Worm (Caenorhabditis elegans) whole organism, L4 larva: ENCODE data around the gene bre-3.

Experiments
- F26F4.8 ChIP-seq: fragments of 200-800 bp; sonication (Bioruptor generic); conservative IDR thresholded peaks from 2 replicates; pipeline ENCODE4 v1.3.6; 2022; ENCODE audit warnings: missing genetic modification characterization, missing compliant biosample characterization
- F44E2.7 ChIP-seq: fragments of 200-800 bp; sonication (Bioruptor generic); IDR thresholded peaks from 2 replicates; pipeline ENCODE4 v2.1.2; 2022; ENCODE audit warnings: missing genetic modification characterization, missing compliant biosample characterization
- T20F7.1 ChIP-seq: fragments of 200-800 bp; sonication (Bioruptor generic); optimal IDR thresholded peaks from 2 replicates; lab custom pipeline; 2018; ENCODE audit warnings: mild to moderate bottlenecking, missing genetic modification characterization, missing compliant biosample characterization
- Y5F2A.4 ChIP-seq: fragments of 200-800 bp; sonication (Bioruptor generic); optimal IDR thresholded peaks from 2 replicates; lab custom pipeline; 2018; ENCODE audit warnings: mild to moderate bottlenecking, missing genetic modification characterization, missing compliant biosample characterization
- ZK546.5 ChIP-seq, 2 experiments: sonication (generic microtip); optimal IDR thresholded peaks; 2 replicates each; lab custom pipeline; 2017; ENCODE audit warnings: missing biosample characterization in 2 of 2, missing genetic modification characterization in 2 of 2
- ama-1 ChIP-seq: fragments of 150-350 bp; optimal IDR thresholded peaks from 2 replicates; lab custom pipeline; 2014; ENCODE audit warnings: inconsistent platforms, mixed read lengths
- ceh-62 ChIP-seq: sonication (generic microtip); optimal IDR thresholded peaks from 2 replicates; lab custom pipeline; 2017; ENCODE audit warnings: missing biosample characterization, missing genetic modification characterization
- cey-2 ChIP-seq: sonication (generic microtip); optimal IDR thresholded peaks from 3 replicates; lab custom pipeline; 2017; ENCODE audit warnings: missing genetic modification characterization, mild to moderate bottlenecking, missing compliant biosample characterization, antibody characterized with exemption, borderline replicate concordance; ENCODE audit not compliant: insufficient read depth
- daf-12 ChIP-seq: fragments of 150-350 bp; optimal IDR thresholded peaks from 2 replicates; lab custom pipeline; 2014; ENCODE audit warnings: missing biosample characterization, missing genetic modification reagents, missing genetic modification characterization
- daf-16 ChIP-seq, 3 experiments: sonication (generic microtip); optimal IDR thresholded peaks; 2 replicates each; lab custom pipeline; 2016 to 2017; ENCODE audit warnings: missing genetic modification characterization in 3 of 3, missing genetic modification reagents in 3 of 3, mild to moderate bottlenecking in 2 of 3, missing compliant biosample characterization in 2 of 3, missing biosample characterization in 1 of 3, moderate library complexity in 1 of 3
- daf-19 ChIP-seq: fragments of 200-800 bp; sonication (Bioruptor generic); conservative IDR thresholded peaks from 2 replicates; pipeline ENCODE4 v1.3.6; 2022; ENCODE audit warnings: missing genetic modification characterization, missing compliant biosample characterization
- dmd-6 ChIP-seq: fragments of 200-800 bp; sonication (Bioruptor generic); IDR thresholded peaks from 2 replicates; pipeline ENCODE4 v1.3.6; 2022; ENCODE audit warnings: missing genetic modification reagents, missing genetic modification characterization, missing compliant biosample characterization
- dmd-8 ChIP-seq: fragments of 200-800 bp; sonication (Bioruptor generic); IDR thresholded peaks from 2 replicates; pipeline ENCODE4 v1.3.6; 2022; ENCODE audit warnings: missing genetic modification characterization, missing compliant biosample characterization
- dmd-9 ChIP-seq: fragments of 200-800 bp; sonication (Bioruptor generic); IDR thresholded peaks from 2 replicates; pipeline ENCODE4 v1.3.6; 2022; ENCODE audit warnings: missing genetic modification reagents, missing genetic modification characterization, missing compliant biosample characterization
- dpl-1 ChIP-seq: fragments of 150-350 bp; optimal IDR thresholded peaks from 2 replicates; lab custom pipeline; 2014; ENCODE audit warnings: missing biosample characterization, missing genetic modification reagents, missing genetic modification characterization
- duxl-1 ChIP-seq: sonication (generic microtip); optimal IDR thresholded peaks from 2 replicates; lab custom pipeline; 2016; ENCODE audit warnings: mild to moderate bottlenecking, missing genetic modification characterization, moderate library complexity, missing compliant biosample characterization; ENCODE audit not compliant: poor library complexity
- dve-1 ChIP-seq: sonication (generic microtip); optimal IDR thresholded peaks from 2 replicates; lab custom pipeline; 2017; ENCODE audit warnings: antibody characterized with exemption, mild to moderate bottlenecking, missing genetic modification characterization, missing compliant biosample characterization; ENCODE audit not compliant: insufficient read depth
- egl-27 ChIP-seq: sonication (generic microtip); optimal IDR thresholded peaks from 3 replicates; lab custom pipeline; 2017; ENCODE audit warnings: missing biosample characterization, missing genetic modification reagents, missing genetic modification characterization
- fkh-10 ChIP-seq: fragments of 150-350 bp; optimal IDR thresholded peaks from 2 replicates; lab custom pipeline; 2014; ENCODE audit warnings: missing biosample characterization, missing genetic modification reagents, missing genetic modification characterization
- hif-1 ChIP-seq, 2 experiments: sonication (generic microtip); optimal IDR thresholded peaks; 2 replicates each; lab custom pipeline; 2016 to 2017; ENCODE audit warnings: missing compliant biosample characterization in 2 of 2, missing genetic modification characterization in 2 of 2, missing genetic modification reagents in 2 of 2, missing genotype in 2 of 2, mild to moderate bottlenecking in 1 of 2
- hlh-11 ChIP-seq: fragments of 200-800 bp; sonication (Bioruptor generic); optimal IDR thresholded peaks from 2 replicates; lab custom pipeline; 2018; ENCODE audit warnings: mild to moderate bottlenecking, missing genetic modification characterization, missing compliant biosample characterization
- hmg-1.1 ChIP-seq: fragments of 200-800 bp; sonication (Bioruptor generic); IDR thresholded peaks from 2 replicates; pipeline ENCODE4 v1.3.6; 2022; ENCODE audit warnings: missing genetic modification reagents, missing genetic modification characterization, missing compliant biosample characterization
- lim-7 ChIP-seq: fragments of 200-800 bp; sonication (Bioruptor generic); IDR thresholded peaks from 2 replicates; pipeline ENCODE4 v1.3.6; 2022; ENCODE audit warnings: missing genetic modification characterization, missing compliant biosample characterization
- lin-1 ChIP-seq: fragments of 200-800 bp; sonication (Bioruptor generic); IDR thresholded peaks from 2 replicates; pipeline ENCODE4 v1.3.6; 2022; ENCODE audit warnings: missing genetic modification reagents, missing genetic modification characterization, missing compliant biosample characterization
- lin-39 ChIP-seq: fragments of 150-350 bp; optimal IDR thresholded peaks from 2 replicates; lab custom pipeline; 2014; ENCODE audit warnings: missing biosample characterization, missing genetic modification reagents, missing genetic modification characterization
- lir-3 ChIP-seq: sonication (generic microtip); optimal IDR thresholded peaks from 2 replicates; lab custom pipeline; 2016; ENCODE audit warnings: mild to moderate bottlenecking, missing genetic modification characterization, missing compliant biosample characterization
- mdl-1 ChIP-seq, 2 experiments: fragments of 150-350 bp in 1 of 2; sonication (generic microtip) in 1 of 2; optimal IDR thresholded peaks; 2 replicates each; lab custom pipeline; 2014 to 2017; ENCODE audit warnings: missing biosample characterization in 2 of 2, missing genetic modification characterization in 2 of 2
- mep-1 ChIP-seq: fragments of 150-350 bp; sonication (generic microtip); optimal IDR thresholded peaks from 3 replicates; lab custom pipeline; 2014; ENCODE audit warnings: missing biosample characterization, missing genetic modification characterization
- mes-2 ChIP-seq: sonication (generic microtip); optimal IDR thresholded peaks from 2 replicates; lab custom pipeline; 2016; ENCODE audit warnings: missing genotype, mild to moderate bottlenecking, missing genetic modification characterization, missing compliant biosample characterization; ENCODE audit not compliant: poor library complexity, severe bottlenecking
- nhr-28 ChIP-seq: fragments of 150-350 bp; optimal IDR thresholded peaks from 2 replicates; lab custom pipeline; 2014; ENCODE audit warnings: missing biosample characterization, missing genetic modification characterization
- nhr-41 ChIP-seq: fragments of 200-800 bp; sonication (Bioruptor generic); IDR thresholded peaks from 2 replicates; pipeline ENCODE4 v1.3.6; 2022; ENCODE audit warnings: missing genetic modification reagents, missing genetic modification characterization, missing compliant biosample characterization
- nhr-48 ChIP-seq: sonication (generic microtip); optimal IDR thresholded peaks from 2 replicates; lab custom pipeline; 2016; ENCODE audit warnings: mild to moderate bottlenecking, missing genetic modification characterization, missing compliant biosample characterization
- nhr-6 ChIP-seq: fragments of 150-350 bp; optimal IDR thresholded peaks from 2 replicates; lab custom pipeline; 2014; ENCODE audit warnings: missing biosample characterization, missing genetic modification characterization
- nhr-77 ChIP-seq: fragments of 150-350 bp; optimal IDR thresholded peaks from 2 replicates; lab custom pipeline; 2014; ENCODE audit warnings: missing biosample characterization, missing genetic modification characterization
- pqm-1 ChIP-seq: sonication (generic microtip); optimal IDR thresholded peaks from 2 replicates; lab custom pipeline; 2017; ENCODE audit warnings: missing biosample characterization, missing genetic modification characterization
- rbr-2 ChIP-seq: sonication (generic microtip); optimal IDR thresholded peaks from 2 replicates; lab custom pipeline; 2016; ENCODE audit warnings: missing genotype, missing genetic modification characterization, missing compliant biosample characterization
- saeg-2 ChIP-seq: fragments of 200-800 bp; sonication (Bioruptor generic); IDR thresholded peaks from 2 replicates; pipeline ENCODE4 v1.3.6; 2022; ENCODE audit warnings: missing genetic modification reagents, missing genetic modification characterization, missing compliant biosample characterization
- tag-97 ChIP-seq: fragments of 200-800 bp; sonication (Bioruptor generic); IDR thresholded peaks from 2 replicates; pipeline ENCODE4 v1.3.6; 2022; ENCODE audit warnings: missing genetic modification characterization, missing compliant biosample characterization
- unc-62 ChIP-seq, 3 experiments: fragments of 150-350 bp in 1 of 3; sonication (generic microtip); optimal IDR thresholded peaks in 2 of 3; peaks in 1 of 3; 1 replicate in 1 of 3; 2 replicates in 2 of 3; lab custom pipeline; 2014 to 2017; ENCODE audit warnings: missing biosample characterization in 3 of 3, missing genetic modification characterization in 3 of 3, missing genetic modification reagents in 3 of 3, missing genotype in 1 of 3
- vab-7 ChIP-seq: fragments of 200-800 bp; sonication (Bioruptor generic); IDR thresholded peaks from 2 replicates; pipeline ENCODE4 v1.3.6; 2022; ENCODE audit warnings: missing genetic modification reagents, missing genetic modification characterization, missing compliant biosample characterization
- zfp-3 ChIP-seq: fragments of 200-800 bp; sonication (Bioruptor generic); conservative IDR thresholded peaks from 2 replicates; pipeline ENCODE4 v1.3.6; 2022; ENCODE audit warnings: missing genetic modification reagents, missing genetic modification characterization, missing compliant biosample characterization
- ztf-11 ChIP-seq: fragments of 150-350 bp; optimal IDR thresholded peaks from 2 replicates; lab custom pipeline; 2014; ENCODE audit warnings: missing biosample characterization, missing genetic modification characterization

Gene bre-3

DNA sequence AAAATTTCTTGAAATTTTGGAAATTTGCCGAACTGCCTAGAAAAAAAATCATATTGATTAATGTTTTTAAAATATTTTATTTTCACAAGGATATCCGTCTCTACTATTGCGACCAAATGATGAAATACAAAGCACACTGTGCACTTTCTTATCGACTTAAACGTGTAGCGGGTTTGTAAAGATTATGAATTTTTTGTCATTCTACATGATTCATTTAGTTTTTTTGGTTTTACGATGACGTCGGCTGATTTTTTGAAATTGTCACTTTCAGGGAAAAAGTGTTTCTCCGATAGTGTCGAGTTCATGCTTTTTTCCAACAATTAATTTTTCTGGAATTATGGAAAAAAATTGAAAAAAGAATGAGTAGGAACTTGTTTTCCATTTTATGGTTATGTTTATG is 8.7 kb downstream of the bre-3 start:
- TF ChIP-seq cey-2 (tag; lab: Kevin White, UChicago) (no peak), zfp-3 (GFP tag; lab: Robert Waterston, UW) (no peak), daf-19 (GFP tag; lab: Robert Waterston, UW) (no peak), vab-7 (GFP tag; lab: Robert Waterston, UW) (no peak), F26F4.8 (GFP tag; lab: Robert Waterston, UW) (no peak), dve-1 (tag; lab: Kevin White, UChicago) (peak; percentile 7), ztf-11 (tag; lab: Kevin White, UChicago) (no peak), dmd-6 (GFP tag; lab: Robert Waterston, UW) (peak; percentile 40; the same call in 1 of the 2 replicates)

DNA sequence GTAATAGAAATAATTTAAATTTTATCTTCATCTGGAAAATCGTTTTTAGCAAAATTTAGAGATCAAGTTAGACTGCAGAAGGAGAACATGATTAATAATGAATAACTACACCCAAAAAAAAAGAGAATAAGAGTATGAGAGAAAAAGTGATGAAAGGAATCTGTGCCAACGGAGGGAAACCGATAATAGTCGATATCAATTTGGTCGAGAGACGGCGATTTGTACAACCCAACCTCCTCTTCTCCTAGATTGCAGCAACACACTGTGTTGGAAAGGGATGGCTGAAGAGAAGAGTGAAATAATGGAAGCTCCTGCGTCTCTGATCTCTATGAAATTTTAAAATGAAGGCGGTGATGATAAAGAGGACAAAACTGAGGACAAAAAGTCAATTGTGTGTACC is 10.8 kb downstream of the bre-3 start:
- TF ChIP-seq T20F7.1 = no peak
- peak; percentile 36 for TF ChIP-seq mes-2
- TF ChIP-seq F44E2.7 (GFP tag; lab: Robert Waterston, UW) = no peak
- peak; percentile 10 for TF ChIP-seq duxl-1 (tag; lab: Kevin White, UChicago)
- TF ChIP-seq ZK546.5 (tag; optimal IDR thresholded peaks at IDR 0.05; lab: Kevin White, UChicago) = no peak
- TF ChIP-seq nhr-28 = peak; percentile 74
- TF ChIP-seq unc-62 (GFP tag; optimal IDR thresholded peaks at IDR 0.05 in 1 of 2; lab: Kevin White, UChicago) = peak in 1 of 2 experiments; percentile 19
- TF ChIP-seq unc-62 (tag; optimal IDR thresholded peaks at IDR 0.05; lab: Kevin White, UChicago) = no peak
- no peak for TF ChIP-seq fkh-10 (GFP tag; lab: Kevin White, UChicago)
- peak; percentile 71 for TF ChIP-seq hlh-11 (tag; lab: Kevin White, UChicago)
- TF ChIP-seq dve-1 (tag; lab: Kevin White, UChicago) = peak; percentile 26
- no peak for TF ChIP-seq nhr-6 (tag; lab: Kevin White, UChicago)
- no peak for TF ChIP-seq rbr-2 (tag; lab: Kevin White, UChicago)
- TF ChIP-seq saeg-2 (GFP tag; lab: Robert Waterston, UW) = no peak
- TF ChIP-seq nhr-48 = peak; percentile 40
- TF ChIP-seq pqm-1 (tag; lab: Kevin White, UChicago) = peak; percentile 89
- TF ChIP-seq Y5F2A.4 (GFP tag; lab: Kevin White, UChicago) = no peak
- peak; percentile 37 for TF ChIP-seq mep-1
- TF ChIP-seq dmd-6 (GFP tag; lab: Robert Waterston, UW) = peak; percentile 77
- TF ChIP-seq lin-1 (GFP tag; lab: Robert Waterston, UW) = no peak
- TF ChIP-seq daf-16 (GFP tag; optimal IDR thresholded peaks at IDR 0.05; lab: Kevin White, UChicago) = no peak
- peak; percentile 2 for TF ChIP-seq daf-16 (tag; optimal IDR thresholded peaks at IDR 0.05; lab: Kevin White, UChicago)
- TF ChIP-seq nhr-77 (tag; lab: Kevin White, UChicago) = peak; percentile 35
- TF ChIP-seq tag-97 (GFP tag; lab: Robert Waterston, UW) = no peak

DNA sequence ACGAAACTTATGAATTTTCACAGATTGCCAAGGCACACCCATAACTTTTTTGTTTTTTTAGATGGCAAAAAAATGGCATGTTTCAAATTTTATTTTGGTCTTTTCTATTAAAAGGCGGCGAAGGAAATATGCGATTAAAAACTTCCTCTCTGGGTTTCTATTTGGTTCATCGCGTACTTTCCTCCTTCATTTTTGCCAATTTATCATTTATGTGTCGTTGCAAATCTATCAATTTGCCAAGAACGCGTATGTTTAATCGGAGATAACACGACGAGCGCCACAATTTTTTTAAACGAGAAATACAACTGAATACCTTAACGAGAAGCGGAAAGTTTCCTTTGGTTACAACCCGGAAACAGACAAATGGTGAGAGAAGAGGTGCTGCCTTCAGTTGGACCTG is 12.8 kb downstream of the bre-3 start:
- TF ChIP-seq lin-39 (no peak), daf-16 (GFP tag; optimal IDR thresholded peaks at IDR 0.05; lab: Kevin White, UChicago) (no peak), daf-16 (tag; optimal IDR thresholded peaks at IDR 0.05; lab: Kevin White, UChicago) (peak; percentile 29), pqm-1 (tag; lab: Kevin White, UChicago) (peak; percentile 64), dmd-8 (GFP tag; lab: Robert Waterston, UW) (no peak), dpl-1 (GFP tag; lab: Kevin White, UChicago) (no peak), dmd-9 (GFP tag; lab: Robert Waterston, UW) (no peak), saeg-2 (GFP tag; lab: Robert Waterston, UW) (no peak), daf-12 (no peak), mdl-1 (tag; optimal IDR thresholded peaks at IDR 0.05; lab: Kevin White, UChicago) (no peak), lim-7 (GFP tag; lab: Robert Waterston, UW) (no peak), nhr-41 (GFP tag; lab: Robert Waterston, UW) (no peak), hmg-1.1 (GFP tag; lab: Robert Waterston, UW) (no peak), dmd-6 (GFP tag; lab: Robert Waterston, UW) (peak; percentile 19; the same call in 1 of the 2 replicates), lin-1 (GFP tag; lab: Robert Waterston, UW) (no peak), ceh-62 (tag; lab: Kevin White, UChicago) (no peak), ama-1 (lab: Kevin White, UChicago) (no peak), daf-19 (GFP tag; lab: Robert Waterston, UW) (no peak), hlh-11 (tag; lab: Kevin White, UChicago) (no peak), lir-3 (tag; lab: Kevin White, UChicago) (no peak), egl-27 (tag; lab: Kevin White, UChicago) (no peak), ZK546.5 (tag; optimal IDR thresholded peaks at IDR 0.05; lab: Kevin White, UChicago) (no peak), hif-1 (tag; optimal IDR thresholded peaks at IDR 0.05; lab: Kevin White, UChicago) (no peak)
